Fruit fly (Drosophila melanogaster) whole organism, adult: ENCODE results near the gene Rtnl2.
A peak's percentile ranks its signal among the peaks of the same experiment; 100 is the strongest.

Experiments used
- CG11617 ChIP-seq: fragments of 200-800 bp; sonication (Bioruptor generic); optimal IDR thresholded peaks from 2 replicates; lab custom pipeline; 2017; ENCODE audit warnings: mild to moderate bottlenecking, missing biosample characterization, missing genetic modification reagents, missing genetic modification characterization
- CG12768 ChIP-seq: fragments of 200-800 bp; sonication (Bioruptor generic); optimal IDR thresholded peaks from 2 replicates; lab custom pipeline; 2017; ENCODE audit warnings: missing biosample characterization, missing genetic modification characterization, mild to moderate bottlenecking, moderate library complexity, missing genetic modification reagents
- CG14711 ChIP-seq: fragments of 200-800 bp; sonication (Bioruptor generic); optimal IDR thresholded peaks from 2 replicates; lab custom pipeline; 2018; ENCODE audit warnings: missing biosample characterization, mild to moderate bottlenecking, missing genetic modification characterization, moderate library complexity
- CG1620 ChIP-seq: fragments of 200-800 bp; sonication (Bioruptor generic); optimal IDR thresholded peaks from 2 replicates; lab custom pipeline; 2016; ENCODE audit warnings: missing biosample characterization, missing genetic modification characterization
- CG33017 ChIP-seq: fragments of 200-800 bp; sonication (Bioruptor generic); optimal IDR thresholded peaks from 2 replicates; lab custom pipeline; 2018; ENCODE audit warnings: missing biosample characterization, mild to moderate bottlenecking, missing genetic modification characterization, moderate library complexity
- CG5204 ChIP-seq: fragments of 200-800 bp; sonication (Bioruptor generic); optimal IDR thresholded peaks from 2 replicates; lab custom pipeline; 2016; ENCODE audit warnings: missing biosample characterization, missing genetic modification characterization
- CG7045 ChIP-seq: fragments of 200-800 bp; sonication (Bioruptor generic); optimal IDR thresholded peaks from 2 replicates; lab custom pipeline; 2017; ENCODE audit warnings: missing biosample characterization, mild to moderate bottlenecking, missing genetic modification characterization
- CG7101 ChIP-seq: fragments of 200-800 bp; sonication (Bioruptor generic); optimal IDR thresholded peaks from 2 replicates; lab custom pipeline; 2018; ENCODE audit warnings: missing biosample characterization, mild to moderate bottlenecking, missing genetic modification characterization, moderate library complexity
- Clk ChIP-seq: fragments of 200-800 bp; sonication (Bioruptor generic); optimal IDR thresholded peaks from 2 replicates; lab custom pipeline; 2017; ENCODE audit warnings: missing biosample characterization, missing genetic modification characterization
- Crg-1 ChIP-seq: fragments of 200-800 bp; sonication (Bioruptor generic); optimal IDR thresholded peaks from 2 replicates; lab custom pipeline; 2016; ENCODE audit warnings: missing biosample characterization, missing genetic modification characterization
- Mnt ChIP-seq: fragments of 200-800 bp; sonication (Bioruptor generic); optimal IDR thresholded peaks from 2 replicates; lab custom pipeline; 2016; ENCODE audit warnings: missing biosample characterization, mild to moderate bottlenecking, missing genetic modification characterization
- bab1 ChIP-seq: fragments of 200-800 bp; sonication (Bioruptor generic); optimal IDR thresholded peaks from 3 replicates; lab custom pipeline; 2019; ENCODE audit warnings: missing biosample characterization, mild to moderate bottlenecking, missing genetic modification characterization, moderate library complexity
- cic ChIP-seq: fragments of 200-800 bp; sonication (Bioruptor generic); optimal IDR thresholded peaks from 2 replicates; lab custom pipeline; 2017; ENCODE audit warnings: missing biosample characterization, mild to moderate bottlenecking, missing genetic modification characterization, moderate library complexity
- cnc ChIP-seq, 2 experiments: fragments of >200 bp; optimal IDR thresholded peaks; 2 replicates each; lab custom pipeline; 2017
- kay ChIP-seq: fragments of 200-800 bp; sonication (Bioruptor generic); peaks from one replicate; lab custom pipeline; 2016; ENCODE audit warnings: missing biosample characterization, missing genetic modification characterization, borderline replicate concordance
- ovo ChIP-seq: fragments of 200-800 bp; sonication (Bioruptor generic); optimal IDR thresholded peaks from 2 replicates; lab custom pipeline; 2016; ENCODE audit warnings: missing biosample characterization, missing genetic modification characterization
- pad ChIP-seq: fragments of 200-800 bp; sonication (Bioruptor generic); optimal IDR thresholded peaks from 3 replicates; lab custom pipeline; 2017; ENCODE audit warnings: missing biosample characterization, missing genetic modification characterization, mild to moderate bottlenecking, moderate library complexity, missing genetic modification reagents
- tj ChIP-seq: fragments of 200-800 bp; sonication (Bioruptor generic); optimal IDR thresholded peaks from 3 replicates; lab custom pipeline; 2017; ENCODE audit warnings: missing biosample characterization, mild to moderate bottlenecking, missing genetic modification characterization, moderate library complexity
- toe ChIP-seq: fragments of 200-800 bp; sonication (Bioruptor generic); optimal IDR thresholded peaks from 2 replicates; lab custom pipeline; 2016; ENCODE audit warnings: missing biosample characterization, missing genetic modification characterization

Gene Rtnl2

dm6 chr3R:7493745-7494144 lies 36.3 kb downstream of the Rtnl2 start, which contains the start of gene alpha-Est10:
Gene alpha-Est10, minus strand, starts transcription at chr3R:7493845.
- TF ChIP-seq kay (GFP tag; lab: Kevin White, UChicago) (peak; percentile 21), CG5204 (GFP tag; lab: Kevin White, UChicago) (no peak), CG7045 (GFP tag; lab: Kevin White, UChicago) (no peak), ovo (GFP tag; lab: Kevin White, UChicago) (no peak), CG1620 (GFP tag; lab: Kevin White, UChicago) (no peak), CG14711 (tag; lab: Kevin White, UChicago) (no peak)

- no peak for TF ChIP-seq CG12768
- TF ChIP-seq cic (GFP tag; lab: Kevin White, UChicago): no peak
- TF ChIP-seq ovo (GFP tag; lab: Kevin White, UChicago): no peak
- no peak for TF ChIP-seq toe
- TF ChIP-seq bab1: no peak
- TF ChIP-seq tj: no peak
- TF ChIP-seq CG11617 (GFP tag; lab: Kevin White, UChicago): no peak
- TF ChIP-seq Crg-1 (GFP tag; lab: Kevin White, UChicago): no peak
- TF ChIP-seq pad (GFP tag; lab: Kevin White, UChicago): no peak
- TF ChIP-seq Mnt: no peak
- no peak for TF ChIP-seq CG1620 (GFP tag; lab: Kevin White, UChicago)
- TF ChIP-seq CG33017 (tag; lab: Kevin White, UChicago): no peak
- TF ChIP-seq CG5204 (GFP tag; lab: Kevin White, UChicago): no peak
These were observed 36.9 kb downstream of the Rtnl2 start, which contains the start of gene CG42656 for dm6 chr3R:7493171-7493570. Gene CG42656, minus strand, starts transcription at chr3R:7493271.

- TF ChIP-seq Clk (GFP tag; lab: Kevin White, UChicago) (no peak), kay (GFP tag; lab: Kevin White, UChicago) (peak; percentile 90), CG11617 (GFP tag; lab: Kevin White, UChicago) (no peak), CG1620 (GFP tag; lab: Kevin White, UChicago) (no peak), toe (peak; percentile 2), bab1 (no peak), CG7045 (GFP tag; lab: Kevin White, UChicago) (no peak)
These were observed 37.9 kb downstream of the Rtnl2 start for dm6 chr3R:7492099-7492498.

dm6 chr3R:7491453-7491853 lies 38.6 kb downstream of the Rtnl2 start:
- peak; percentile 30 for TF ChIP-seq CG7101 (tag; lab: Kevin White, UChicago)
- peak; percentile 4 for TF ChIP-seq CG12768
- peak; percentile 7 for TF ChIP-seq Crg-1 (GFP tag; lab: Kevin White, UChicago)
- TF ChIP-seq ovo (GFP tag; lab: Kevin White, UChicago): peak; percentile 95
- no peak for TF ChIP-seq Mnt
- peak; percentile 31 for TF ChIP-seq CG33017 (tag; lab: Kevin White, UChicago)
- no peak for TF ChIP-seq Clk (GFP tag; lab: Kevin White, UChicago)
- TF ChIP-seq cic (GFP tag; lab: Kevin White, UChicago): peak; percentile 7
- no peak for TF ChIP-seq tj
- TF ChIP-seq bab1: peak; percentile 50
- peak; percentile 81 for TF ChIP-seq pad (GFP tag; lab: Kevin White, UChicago)

dm6 chr3R:7490884-7491283 lies 39.2 kb downstream of the Rtnl2 start:
- TF ChIP-seq pad (GFP tag; lab: Kevin White, UChicago) (no peak), bab1 (peak; percentile 48)

dm6 chr3R:7489902-7490301 lies 40.1 kb downstream of the Rtnl2 start:
- TF ChIP-seq tj (peak; percentile 33), cnc (optimal IDR thresholded peaks at IDR 0.05; lab: Kevin White, UChicago) (peak; percentile 17 to 92), pad (GFP tag; lab: Kevin White, UChicago) (no peak)
